Worm (Caenorhabditis elegans) whole organism, early embryonic: ENCODE results near the gene C46F2.1.

Experiments
- B0310.2 ChIP-seq: sonication (generic microtip); optimal IDR thresholded peaks from 2 replicates; lab custom pipeline; 2016; ENCODE audit warnings: mild to moderate bottlenecking, missing genetic modification characterization, missing compliant biosample characterization
- F13C5.2 ChIP-seq: sonication (generic microtip); optimal IDR thresholded peaks from 2 replicates; lab custom pipeline; 2017; ENCODE audit warnings: mild to moderate bottlenecking, missing genetic modification characterization, inconsistent platforms, missing compliant biosample characterization
- aly-1 ChIP-seq: sonication (generic microtip); optimal IDR thresholded peaks from 2 replicates; lab custom pipeline; 2016; ENCODE audit warnings: missing genetic modification characterization, missing compliant biosample characterization
- ama-1 ChIP-seq: fragments of 150-350 bp; optimal IDR thresholded peaks from 2 replicates; lab custom pipeline; 2014
- ceh-13 ChIP-seq: fragments of 200-800 bp; sonication (Bioruptor generic); optimal IDR thresholded peaks from 2 replicates; lab custom pipeline; 2018; ENCODE audit warnings: mild to moderate bottlenecking, missing genetic modification characterization, missing compliant biosample characterization
- ceh-36 ChIP-seq: sonication (generic microtip); optimal IDR thresholded peaks from 2 replicates; lab custom pipeline; 2016; ENCODE audit warnings: missing genetic modification characterization, inconsistent platforms, missing compliant biosample characterization
- ets-7 ChIP-seq: sonication (generic microtip); optimal IDR thresholded peaks from 2 replicates; lab custom pipeline; 2016; ENCODE audit warnings: missing genotype, missing genetic modification characterization, missing compliant biosample characterization
- flt-1 ChIP-seq: fragments of 200-800 bp; sonication (Bioruptor generic); IDR thresholded peaks from 2 replicates; pipeline ENCODE4 v1.3.6; 2022; ENCODE audit warnings: missing genetic modification characterization, missing compliant biosample characterization
- hmbx-1 ChIP-seq: sonication (generic microtip); optimal IDR thresholded peaks from 2 replicates; lab custom pipeline; 2016; ENCODE audit warnings: mild to moderate bottlenecking, missing genetic modification characterization, missing compliant biosample characterization
- hmg-4 ChIP-seq: fragments of 200-800 bp; sonication (Bioruptor generic); optimal IDR thresholded peaks from 2 replicates; lab custom pipeline; 2018; ENCODE audit warnings: mild to moderate bottlenecking, missing genetic modification characterization, missing compliant biosample characterization
- hnd-1 ChIP-seq: sonication (generic microtip); optimal IDR thresholded peaks from 2 replicates; lab custom pipeline; 2016; ENCODE audit warnings: missing genetic modification characterization, missing compliant biosample characterization
- pes-1 ChIP-seq: fragments of 200-800 bp; sonication (Bioruptor generic); IDR thresholded peaks from 2 replicates; pipeline ENCODE4 v1.3.6; 2022; ENCODE audit warnings: missing genetic modification reagents, missing genetic modification characterization, missing compliant biosample characterization
- scrt-1 ChIP-seq: fragments of 200-800 bp; sonication (Bioruptor generic); IDR thresholded peaks from 2 replicates; pipeline ENCODE4 v1.3.6; 2022; ENCODE audit warnings: missing genetic modification characterization, missing compliant biosample characterization
- sea-1 ChIP-seq: fragments of 200-800 bp; sonication (Bioruptor generic); conservative IDR thresholded peaks from 2 replicates; pipeline ENCODE4 v1.3.6; 2022; ENCODE audit warnings: missing genetic modification characterization, missing compliant biosample characterization
- tbx-11 ChIP-seq: fragments of 200-800 bp; sonication (Bioruptor generic); IDR thresholded peaks from 2 replicates; pipeline ENCODE4 v1.3.6; 2022; ENCODE audit warnings: missing genetic modification characterization, missing compliant biosample characterization
- tbx-37 ChIP-seq: fragments of 200-800 bp; sonication (Bioruptor generic); conservative IDR thresholded peaks from 2 replicates; pipeline ENCODE4 v1.3.6; 2022; ENCODE audit warnings: missing genetic modification reagents, missing genetic modification characterization, missing compliant biosample characterization
- tra-4 ChIP-seq: sonication (generic microtip); optimal IDR thresholded peaks from 2 replicates; lab custom pipeline; 2017; ENCODE audit warnings: missing genetic modification characterization, missing compliant biosample characterization

C46F2.1 gene

ce11 chrX:8077748-8078147 lies at the start of gene C46F2.1:
C46F2.1 (plus strand) TSS chrX:8078048.
- no peak for TF ChIP-seq ets-7 (tag; lab: Kevin White, UChicago)
- no peak for TF ChIP-seq hmg-4 (GFP tag; lab: Kevin White, UChicago)
- TF ChIP-seq aly-1 (tag; lab: Kevin White, UChicago): no peak
- TF ChIP-seq B0310.2 (tag; lab: Kevin White, UChicago): no peak
- no peak for TF ChIP-seq ceh-36 (tag; lab: Kevin White, UChicago)
- TF ChIP-seq tbx-11: no peak
- no peak for TF ChIP-seq scrt-1 (GFP tag; lab: Robert Waterston, UW)
- no peak for TF ChIP-seq pes-1 (GFP tag; lab: Robert Waterston, UW)
- no peak for TF ChIP-seq ceh-13 (GFP tag; lab: Kevin White, UChicago)
- TF ChIP-seq ama-1 (lab: Kevin White, UChicago): no peak
- no peak for TF ChIP-seq flt-1 (GFP tag; lab: Robert Waterston, UW)
- no peak for TF ChIP-seq hmbx-1 (tag; lab: Kevin White, UChicago)
- no peak for TF ChIP-seq F13C5.2 (tag; lab: Kevin White, UChicago)
- TF ChIP-seq tbx-37 (GFP tag; lab: Robert Waterston, UW): no peak
- TF ChIP-seq tra-4 (tag; lab: Kevin White, UChicago): no peak

DNA sequence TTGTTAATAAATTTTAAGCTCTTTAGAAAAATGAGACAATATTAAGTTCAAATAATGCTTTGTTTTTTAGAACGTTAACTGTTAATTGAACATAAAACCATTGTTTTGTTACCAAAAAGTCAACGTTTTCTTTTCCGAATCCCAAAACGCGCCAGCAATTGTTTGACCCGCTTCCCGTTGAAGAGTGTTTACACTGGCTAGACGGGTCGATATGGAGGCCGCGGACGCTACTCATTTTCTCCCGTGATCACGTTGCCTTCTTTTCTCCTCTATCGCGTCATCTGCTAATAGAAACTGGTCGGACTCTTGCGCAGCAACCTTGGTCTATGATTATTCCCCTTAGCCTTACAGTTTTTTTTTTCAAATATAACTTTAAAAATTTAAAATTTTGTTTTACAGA lies 48.8 kb upstream of the C46F2.1 start, which contains the start of gene C34D10.1:
Gene C34D10.1, plus strand, starts transcription at position 400 of the 400 bp plus-strand sequence.
- TF ChIP-seq hmg-4 (GFP tag; lab: Kevin White, UChicago) (peak; percentile 28), F13C5.2 (tag; lab: Kevin White, UChicago) (peak; percentile 61), tbx-11 (no peak)

ce11 chrX:8030032-8030431 lies 47.8 kb upstream of the C46F2.1 start:
- no peak for TF ChIP-seq hmg-4 (GFP tag; lab: Kevin White, UChicago)
- TF ChIP-seq tbx-37 (GFP tag; lab: Robert Waterston, UW): no peak
- no peak for TF ChIP-seq aly-1 (tag; lab: Kevin White, UChicago)
- no peak for TF ChIP-seq ceh-36 (tag; lab: Kevin White, UChicago)
- no peak for TF ChIP-seq hnd-1
- TF ChIP-seq F13C5.2 (tag; lab: Kevin White, UChicago): no peak
- no peak for TF ChIP-seq ceh-13 (GFP tag; lab: Kevin White, UChicago)
- no peak for TF ChIP-seq ama-1 (lab: Kevin White, UChicago)
- no peak for TF ChIP-seq tbx-11
- TF ChIP-seq hmbx-1 (tag; lab: Kevin White, UChicago): no peak
- no peak for TF ChIP-seq flt-1 (GFP tag; lab: Robert Waterston, UW)
- no peak for TF ChIP-seq pes-1 (GFP tag; lab: Robert Waterston, UW)
- no peak for TF ChIP-seq tra-4 (tag; lab: Kevin White, UChicago)
- TF ChIP-seq scrt-1 (GFP tag; lab: Robert Waterston, UW): no peak
- no peak for TF ChIP-seq sea-1
- TF ChIP-seq ets-7 (tag; lab: Kevin White, UChicago): no peak
- TF ChIP-seq B0310.2 (tag; lab: Kevin White, UChicago): no peak

DNA sequence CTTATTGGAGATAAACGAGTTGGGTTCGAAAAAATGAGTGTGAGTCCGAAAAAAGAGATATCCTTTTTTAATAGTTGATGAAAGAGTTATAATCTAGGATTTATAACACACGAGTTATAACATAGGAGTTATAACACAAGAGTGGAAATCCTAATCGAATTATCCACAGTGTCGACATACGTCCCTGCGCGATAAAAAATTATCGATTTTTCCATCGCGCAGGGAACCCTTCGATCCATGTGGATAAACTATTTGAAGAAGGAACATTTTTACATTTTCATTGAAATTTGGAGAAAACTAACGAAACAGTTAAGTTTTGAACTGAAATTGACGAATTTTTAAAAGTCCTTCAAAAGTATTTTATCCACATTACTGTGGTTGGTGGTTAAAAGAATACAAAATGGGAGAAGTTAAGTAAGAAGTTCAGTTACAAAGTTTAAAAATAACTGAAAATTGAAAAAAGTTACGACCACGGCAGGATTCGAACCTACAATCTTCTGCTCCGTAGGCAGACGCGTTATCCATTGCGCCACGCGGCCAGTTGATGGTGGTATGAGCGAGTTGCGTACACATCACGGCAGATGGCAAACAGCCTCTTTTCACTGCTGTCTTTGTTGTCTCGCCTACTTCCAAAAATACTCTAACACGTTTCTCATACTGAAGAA lies 41.5 kb upstream of the C46F2.1 start:
- TF ChIP-seq ets-7 (tag; lab: Kevin White, UChicago) (no peak), pes-1 (GFP tag; lab: Robert Waterston, UW) (peak; percentile 82), hnd-1 (peak; percentile 22), tbx-37 (GFP tag; lab: Robert Waterston, UW) (no peak), hmbx-1 (tag; lab: Kevin White, UChicago) (no peak), ama-1 (lab: Kevin White, UChicago) (no peak), F13C5.2 (tag; lab: Kevin White, UChicago) (peak; percentile 81), B0310.2 (tag; lab: Kevin White, UChicago) (peak; percentile 40), hmg-4 (GFP tag; lab: Kevin White, UChicago) (peak; percentile 78), sea-1 (peak; percentile 73), aly-1 (tag; lab: Kevin White, UChicago) (peak; percentile 84), tra-4 (tag; lab: Kevin White, UChicago) (no peak), ceh-13 (GFP tag; lab: Kevin White, UChicago) (peak; percentile 48), flt-1 (GFP tag; lab: Robert Waterston, UW) (peak; percentile 79), ceh-36 (tag; lab: Kevin White, UChicago) (peak; percentile 52), tbx-11 (peak; percentile 67), scrt-1 (GFP tag; lab: Robert Waterston, UW) (peak; percentile 54; the same call in 1 of the 2 replicates)

DNA sequence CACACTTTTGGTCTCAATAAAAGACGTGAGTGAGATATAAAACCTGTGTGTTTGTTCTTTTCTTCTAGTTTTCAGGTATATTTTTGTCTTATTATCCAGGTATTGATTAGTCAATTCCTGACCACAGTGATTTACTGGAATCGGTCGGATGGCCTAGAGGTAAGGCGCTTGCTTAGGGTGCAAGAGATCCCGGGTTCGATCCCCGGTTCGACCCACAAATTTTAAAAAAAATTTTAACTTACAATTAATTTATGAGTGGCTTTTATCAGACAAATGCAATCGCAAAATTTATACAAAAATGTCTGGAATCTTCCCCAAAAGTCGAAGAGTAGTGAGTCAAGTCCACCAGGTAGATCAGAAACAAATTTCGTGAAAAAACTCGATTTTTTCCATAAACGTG lies 40.5 kb upstream of the C46F2.1 start:
- TF ChIP-seq hmg-4 (GFP tag; lab: Kevin White, UChicago): no peak
- TF ChIP-seq tbx-37 (GFP tag; lab: Robert Waterston, UW): no peak
- no peak for TF ChIP-seq sea-1
- TF ChIP-seq B0310.2 (tag; lab: Kevin White, UChicago): no peak
- no peak for TF ChIP-seq ceh-36 (tag; lab: Kevin White, UChicago)
- TF ChIP-seq ets-7 (tag; lab: Kevin White, UChicago): no peak
- no peak for TF ChIP-seq ceh-13 (GFP tag; lab: Kevin White, UChicago)
- no peak for TF ChIP-seq tbx-11
- TF ChIP-seq tra-4 (tag; lab: Kevin White, UChicago): no peak
- no peak for TF ChIP-seq hnd-1
- no peak for TF ChIP-seq aly-1 (tag; lab: Kevin White, UChicago)
- no peak for TF ChIP-seq hmbx-1 (tag; lab: Kevin White, UChicago)
- no peak for TF ChIP-seq flt-1 (GFP tag; lab: Robert Waterston, UW)

ce11 chrX:8040967-8041366 lies 36.9 kb upstream of the C46F2.1 start, which contains the start of gene xol-1:
xol-1 (plus strand) TSS chrX:8041313.
- TF ChIP-seq ama-1 (lab: Kevin White, UChicago): no peak
- no peak for TF ChIP-seq F13C5.2 (tag; lab: Kevin White, UChicago)
- TF ChIP-seq hmbx-1 (tag; lab: Kevin White, UChicago): no peak
- no peak for TF ChIP-seq scrt-1 (GFP tag; lab: Robert Waterston, UW)
- no peak for TF ChIP-seq ets-7 (tag; lab: Kevin White, UChicago)
